Worm (Caenorhabditis elegans): Measurements from ENCODE around the gene R186.8.

Gene R186.8

DNA sequence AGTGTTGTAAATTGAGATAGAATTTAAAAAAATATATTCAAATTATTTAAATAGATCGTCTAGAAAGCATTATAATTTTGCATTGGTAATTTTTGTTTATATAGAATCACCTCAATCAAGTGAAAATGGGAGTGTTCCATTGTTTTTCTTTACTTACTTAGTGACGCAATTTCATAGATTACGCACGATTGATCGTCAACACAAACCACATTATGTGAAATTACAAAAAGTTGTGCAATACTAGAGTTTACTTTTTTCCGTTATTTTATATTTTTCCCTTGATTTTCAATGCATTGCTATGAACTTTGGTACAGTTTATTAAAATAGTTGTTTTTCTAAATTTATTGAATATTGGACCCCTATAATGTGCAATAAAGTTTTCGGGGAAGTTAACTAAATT lies 28.3 kb downstream of the R186.8 start, which contains the start of gene T16G1.5:
Gene T16G1.5, minus strand, starts transcription at position 119 of the 400 bp plus-strand sequence.
- TF ChIP-seq unc-62 (GFP tag; optimal IDR thresholded peaks at IDR 0.05), result no peak

DNA sequence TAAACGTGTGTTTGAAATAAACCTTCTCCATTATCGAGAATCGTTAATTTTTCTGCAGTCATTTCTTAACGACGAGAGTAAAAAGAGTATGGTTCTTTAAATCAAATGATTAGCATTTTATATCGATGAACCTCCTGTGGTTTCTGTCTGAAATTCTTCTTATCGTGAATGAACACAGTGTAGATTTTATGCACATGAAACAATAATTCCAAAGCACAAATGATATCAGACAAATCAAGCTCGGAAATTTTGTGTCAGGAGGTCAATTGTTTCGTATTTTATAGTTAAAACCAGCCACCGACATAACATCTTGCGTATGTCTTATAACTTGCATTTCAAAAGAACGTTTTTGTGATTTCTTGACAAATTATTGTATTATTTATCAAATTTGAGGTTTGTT lies 30.7 kb downstream of the R186.8 start, which contains the start of gene T16G1.6:
Gene T16G1.6, minus strand, starts transcription at position 77 of the 400 bp plus-strand sequence.
- TF ChIP-seq unc-62 (GFP tag; optimal IDR thresholded peaks at IDR 0.05), result no peak

DNA sequence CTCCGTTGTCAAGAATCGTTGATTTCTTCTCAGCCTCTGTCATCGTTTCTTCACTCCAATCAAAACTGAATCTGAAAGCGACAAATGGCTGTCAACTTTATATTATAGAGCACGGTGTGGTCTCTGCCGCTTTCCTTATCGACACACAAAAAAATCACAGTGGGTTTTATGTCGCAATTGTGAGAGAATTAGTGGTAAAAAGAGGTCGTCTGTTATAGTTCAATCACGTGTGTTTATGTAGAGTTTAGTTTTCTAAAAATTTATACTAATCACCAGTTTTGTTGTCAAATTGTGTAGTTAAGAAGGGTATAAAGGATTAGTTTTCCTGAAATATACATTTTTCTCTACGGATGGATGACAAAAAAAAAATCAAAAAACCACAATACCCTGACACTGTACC lies 32.8 kb downstream of the R186.8 start, which contains the start of gene T16G1.7:
Gene T16G1.7, minus strand, starts transcription at position 137 of the 400 bp plus-strand sequence.
- no peak for TF ChIP-seq unc-62 (GFP tag; optimal IDR thresholded peaks at IDR 0.05)

DNA sequence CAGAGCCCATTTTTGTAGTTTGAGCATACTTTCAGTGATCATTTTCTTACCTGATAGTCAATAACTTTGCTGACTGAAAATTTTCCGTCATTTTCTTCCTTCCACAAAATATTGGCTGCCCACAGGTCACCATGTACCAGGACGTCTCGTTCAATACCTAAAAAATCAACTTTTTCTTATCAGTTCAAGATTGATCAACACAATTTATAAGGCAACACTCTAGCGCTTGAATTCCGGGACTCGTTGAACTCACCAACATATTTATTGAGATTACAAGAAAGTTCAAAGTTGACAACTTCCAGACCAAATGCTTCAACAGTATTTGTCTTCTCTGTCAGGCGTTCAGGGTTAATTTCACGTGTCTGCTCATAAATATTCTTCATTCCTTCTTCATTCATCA lies 34.1 kb downstream of the R186.8 start:
- no peak for TF ChIP-seq unc-62 (GFP tag; optimal IDR thresholded peaks at IDR 0.05)

DNA sequence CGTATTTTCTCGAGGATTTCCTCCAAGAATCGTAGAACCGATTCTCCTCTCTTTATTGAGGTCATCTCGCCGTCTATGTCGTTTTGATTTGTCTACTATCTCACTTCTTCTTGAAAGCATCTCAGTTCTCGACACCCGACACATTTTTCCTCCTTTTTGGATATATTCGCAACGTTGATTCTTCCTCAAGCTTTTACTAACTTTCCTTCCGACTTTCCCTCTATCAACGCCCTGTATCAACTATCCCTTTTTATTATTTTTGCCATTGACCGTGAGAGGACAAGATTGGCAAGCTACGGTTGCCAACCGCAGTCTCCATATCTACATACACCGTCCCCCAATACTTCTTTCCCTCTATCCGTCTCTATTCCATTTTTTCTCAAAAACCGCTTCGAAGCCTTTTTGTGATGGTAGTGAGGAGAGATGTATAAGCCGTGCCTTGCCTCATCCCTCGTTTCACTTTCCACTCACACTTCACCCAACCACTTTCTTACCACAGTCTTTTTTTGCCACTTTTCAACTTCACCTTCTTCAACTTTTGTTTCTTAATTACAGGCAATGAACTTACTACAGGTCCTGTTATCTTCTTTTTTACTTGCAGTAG lies 38.8 kb downstream of the R186.8 start, which contains the start of gene T16G1.2:
Gene T16G1.2, plus strand, starts transcription at position 554 of the 604 bp plus-strand sequence.
- TF ChIP-seq unc-62 (GFP tag; optimal IDR thresholded peaks at IDR 0.05), result no peak

DNA sequence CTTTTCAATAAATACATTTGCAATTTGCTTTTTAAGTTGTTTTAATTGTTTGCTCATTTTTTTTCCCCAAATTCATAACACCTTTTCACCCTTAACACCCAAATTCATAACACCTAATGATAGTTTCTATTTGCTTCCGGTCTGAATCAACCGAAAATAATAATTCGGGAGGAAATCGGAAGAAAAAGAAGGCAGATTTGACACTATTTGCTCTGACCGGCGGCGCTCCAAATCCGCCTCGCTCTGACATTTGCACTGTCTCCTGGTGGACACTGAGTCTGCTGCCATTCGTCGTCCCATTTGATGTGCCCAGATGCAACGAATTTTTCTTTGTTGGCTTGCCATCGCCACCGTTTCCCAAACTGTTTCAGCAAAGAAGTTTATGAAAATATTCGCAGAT lies 43.7 kb downstream of the R186.8 start, which contains the start of gene pqn-67:
Gene pqn-67, plus strand, starts transcription at position 301 of the 400 bp plus-strand sequence.
- TF ChIP-seq unc-62 (GFP tag; optimal IDR thresholded peaks at IDR 0.05), result no peak

DNA sequence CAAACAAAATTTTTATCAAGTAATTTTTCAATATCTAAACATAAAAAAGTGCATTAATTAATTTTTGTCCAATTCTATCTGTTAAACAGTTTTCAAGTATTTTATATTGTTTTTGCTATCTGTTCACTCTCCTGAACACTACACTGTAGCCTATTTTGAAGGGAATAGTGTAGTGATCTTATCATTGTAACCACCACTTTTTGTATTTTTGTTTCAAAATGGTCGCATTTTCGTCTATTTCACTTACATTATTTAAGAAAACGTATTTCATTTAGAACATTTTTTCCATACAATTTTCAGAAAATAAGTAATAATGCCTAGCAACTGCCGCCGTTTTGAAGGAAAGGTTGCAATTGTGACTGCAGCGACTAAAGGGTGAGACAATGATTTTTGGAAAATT lies 45.5 kb downstream of the R186.8 start, which contains the start of gene dhrs-4:
Gene dhrs-4, plus strand, starts transcription at position 301 of the 400 bp plus-strand sequence.
- no peak for TF ChIP-seq unc-62 (GFP tag; optimal IDR thresholded peaks at IDR 0.05)

DNA sequence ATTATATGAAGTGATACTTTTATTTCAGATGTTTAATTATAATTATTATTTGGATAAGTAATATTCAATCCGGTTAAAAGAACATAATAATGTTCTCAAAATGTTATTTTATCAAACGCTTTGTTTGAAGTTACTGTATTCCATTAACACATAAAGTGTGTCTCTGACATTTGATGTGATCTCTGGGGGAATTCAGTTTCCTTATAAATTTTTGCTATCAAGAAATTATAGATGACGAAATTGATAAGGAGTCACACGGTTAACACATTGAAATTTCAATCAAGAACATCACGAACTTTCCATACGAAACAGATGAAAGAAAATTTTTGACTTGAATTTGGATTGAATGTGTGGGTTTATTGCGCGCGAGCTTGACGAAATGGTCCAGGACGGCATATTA lies 46.1 kb downstream of the R186.8 start:
- no peak for TF ChIP-seq unc-62 (GFP tag; optimal IDR thresholded peaks at IDR 0.05)

DNA sequence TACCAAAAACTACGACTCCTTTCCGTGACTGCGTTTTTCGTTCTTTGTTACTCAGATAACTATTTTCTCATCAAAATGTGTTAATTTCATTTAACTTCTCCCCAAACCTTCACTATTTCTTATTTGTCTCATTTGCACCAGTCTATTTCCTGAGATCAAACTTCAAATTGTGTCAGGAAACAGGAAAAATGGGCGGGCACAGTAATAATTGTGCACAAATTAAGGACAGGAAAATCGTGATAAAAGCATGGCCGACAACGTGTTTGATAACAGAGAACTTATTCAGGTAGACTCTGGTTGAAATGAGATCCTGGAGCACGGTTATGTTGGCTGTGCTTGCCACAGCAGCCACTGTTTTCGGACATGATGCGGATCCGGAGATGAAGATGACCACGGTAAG lies 48.1 kb downstream of the R186.8 start, which contains the start of gene lipl-1:
Gene lipl-1, plus strand, starts transcription at position 282 of the 400 bp plus-strand sequence.
- TF ChIP-seq unc-62 (GFP tag; optimal IDR thresholded peaks at IDR 0.05), result no peak
